Fruit fly (Drosophila melanogaster) whole organism, embryonic: ENCODE results near the gene CG3740.

ENCODE experiments used
- Adf1 ChIP-seq: fragments of 200-800 bp; sonication (Bioruptor generic); IDR thresholded peaks from 2 replicates; pipeline ENCODE4 v1.3.6; 2022; ENCODE audit warnings: missing biosample characterization, missing genetic modification characterization
- Atf3 ChIP-seq: fragments of 200-800 bp; sonication (Bioruptor generic); optimal IDR thresholded peaks from 3 replicates; lab custom pipeline; 2016; ENCODE audit warnings: missing biosample characterization, missing genetic modification characterization
- Bgb ChIP-seq: fragments of 200-800 bp; sonication (Bioruptor generic); IDR thresholded peaks from 2 replicates; pipeline ENCODE4 v1.3.6; 2022; ENCODE audit warnings: missing biosample characterization, missing genetic modification characterization; ENCODE audit not compliant: partially characterized antibody
- CG11695 ChIP-seq: fragments of 200-800 bp; sonication (Bioruptor generic); IDR thresholded peaks from 3 replicates; pipeline ENCODE4 v1.3.6; 2022; ENCODE audit warnings: missing biosample characterization, missing genetic modification characterization
- CG11723 ChIP-seq: fragments of 200-800 bp; sonication (Bioruptor generic); optimal IDR thresholded peaks from 2 replicates; lab custom pipeline; 2017; ENCODE audit warnings: missing biosample characterization, mild to moderate bottlenecking, missing genetic modification characterization
- CG12744 ChIP-seq: fragments of 200-800 bp; sonication (Bioruptor generic); optimal IDR thresholded peaks from 2 replicates; lab custom pipeline; 2016; ENCODE audit warnings: missing biosample characterization, missing genetic modification characterization
- CG12769 ChIP-seq: fragments of 200-800 bp; sonication (Bioruptor generic); optimal IDR thresholded peaks from 2 replicates; lab custom pipeline; 2019; ENCODE audit warnings: missing biosample characterization, mild to moderate bottlenecking, missing genetic modification characterization, moderate library complexity
- CG13287 ChIP-seq: fragments of 200-800 bp; sonication (Bioruptor generic); IDR thresholded peaks from 2 replicates; pipeline ENCODE4 v1.3.6; 2022; ENCODE audit warnings: missing biosample characterization, missing genetic modification characterization; ENCODE audit not compliant: partially characterized antibody
- CG13894 ChIP-seq: fragments of 200-800 bp; sonication (Bioruptor generic); optimal IDR thresholded peaks from 3 replicates; lab custom pipeline; 2018; ENCODE audit warnings: missing biosample characterization, mild to moderate bottlenecking, missing genetic modification characterization, moderate library complexity
- CG14667 ChIP-seq: fragments of 200-800 bp; sonication (Bioruptor generic); IDR thresholded peaks from 2 replicates; pipeline ENCODE4 v1.3.6; 2022; ENCODE audit warnings: missing biosample characterization, missing genetic modification characterization
- CG15514 ChIP-seq: fragments of 200-800 bp; sonication (Bioruptor generic); optimal IDR thresholded peaks from 3 replicates; lab custom pipeline; 2017; ENCODE audit warnings: missing biosample characterization, missing genetic modification characterization, mild to moderate bottlenecking, moderate library complexity, missing genetic modification reagents
- CG1603 ChIP-seq: fragments of 200-800 bp; sonication (Bioruptor generic); optimal IDR thresholded peaks from 2 replicates; lab custom pipeline; 2019; ENCODE audit warnings: missing biosample characterization, mild to moderate bottlenecking, missing genetic modification characterization, moderate library complexity
- CG16779 ChIP-seq: fragments of 200-800 bp; sonication (Bioruptor generic); IDR thresholded peaks from 2 replicates; pipeline ENCODE4 v1.3.6; 2022; ENCODE audit warnings: missing biosample characterization, missing genetic modification characterization
- CG2129 ChIP-seq: fragments of 200-800 bp; sonication (Bioruptor generic); IDR thresholded peaks from 2 replicates; pipeline ENCODE4 v1.3.6; 2022; ENCODE audit warnings: missing biosample characterization, missing genetic modification characterization; ENCODE audit not compliant: partially characterized antibody
- CG30020 ChIP-seq: fragments of 200-800 bp; optimal IDR thresholded peaks from 2 replicates; lab custom pipeline; 2019; ENCODE audit warnings: missing biosample characterization, mild to moderate bottlenecking, missing genetic modification characterization, moderate library complexity
- CG32767 ChIP-seq: fragments of 200-800 bp; sonication (Bioruptor generic); IDR thresholded peaks from 2 replicates; pipeline ENCODE4 v1.3.6; 2022; ENCODE audit warnings: missing biosample characterization, missing genetic modification characterization
- CG42726 ChIP-seq: fragments of 200-800 bp; sonication (Bioruptor generic); IDR thresholded peaks from 2 replicates; pipeline ENCODE4 v1.3.6; 2022; ENCODE audit warnings: missing biosample characterization, missing genetic modification characterization; ENCODE audit not compliant: partially characterized antibody
- CG6683 ChIP-seq: fragments of 200-800 bp; sonication (Bioruptor generic); optimal IDR thresholded peaks from 2 replicates; lab custom pipeline; 2017; ENCODE audit warnings: missing biosample characterization, mild to moderate bottlenecking, missing genetic modification characterization, missing genetic modification reagents
- CG6813 ChIP-seq: fragments of 200-800 bp; sonication (Bioruptor generic); optimal IDR thresholded peaks from 2 replicates; lab custom pipeline; 2017; ENCODE audit warnings: missing biosample characterization, missing genetic modification characterization, mild to moderate bottlenecking, moderate library complexity, missing genetic modification reagents
- CG9876 ChIP-seq: fragments of 200-800 bp; sonication (Bioruptor generic); optimal IDR thresholded peaks from 2 replicates; lab custom pipeline; 2016; ENCODE audit warnings: missing biosample characterization, missing genetic modification characterization
- Dip3 ChIP-seq: fragments of 200-800 bp; sonication (Bioruptor generic); optimal IDR thresholded peaks from 3 replicates; lab custom pipeline; 2016; ENCODE audit warnings: missing biosample characterization, missing genetic modification characterization
- ERR ChIP-seq: fragments of 200-800 bp; sonication (Bioruptor generic); optimal IDR thresholded peaks from 2 replicates; lab custom pipeline; 2016; ENCODE audit warnings: missing biosample characterization, missing genetic modification characterization
- Elba2 ChIP-seq: fragments of 200-800 bp; sonication (Bioruptor generic); optimal IDR thresholded peaks from 3 replicates; lab custom pipeline; 2016; ENCODE audit warnings: missing biosample characterization, missing genetic modification characterization
- Ets97D ChIP-seq: fragments of 200-800 bp; sonication (Bioruptor generic); optimal IDR thresholded peaks from 3 replicates; lab custom pipeline; 2016; ENCODE audit warnings: missing biosample characterization, missing genetic modification characterization
- HLH4C ChIP-seq: fragments of 200-800 bp; sonication (Bioruptor generic); IDR thresholded peaks from 3 replicates; pipeline ENCODE4 v1.3.6; 2022; ENCODE audit warnings: missing biosample characterization, missing genetic modification characterization; ENCODE audit not compliant: partially characterized antibody
- Opbp ChIP-seq: fragments of 200-800 bp; sonication (Bioruptor generic); IDR thresholded peaks from 3 replicates; pipeline ENCODE4 v1.3.6; 2022; ENCODE audit warnings: missing biosample characterization, missing genetic modification characterization; ENCODE audit not compliant: partially characterized antibody
- ac ChIP-seq: fragments of 200-800 bp; sonication (Bioruptor generic); optimal IDR thresholded peaks from 3 replicates; lab custom pipeline; 2017; ENCODE audit warnings: missing biosample characterization, mild to moderate bottlenecking, missing genetic modification characterization
- cad ChIP-seq: fragments of >200 bp; optimal IDR thresholded peaks from 2 replicates; lab custom pipeline; 2017; ENCODE audit warnings: missing biosample characterization, missing genetic modification characterization
- crc ChIP-seq: fragments of 200-800 bp; sonication (Bioruptor generic); optimal IDR thresholded peaks from 2 replicates; lab custom pipeline; 2016; ENCODE audit warnings: missing biosample characterization, missing genetic modification characterization
- cwo ChIP-seq: fragments of 200-800 bp; sonication (Bioruptor generic); optimal IDR thresholded peaks from 3 replicates; lab custom pipeline; 2017; ENCODE audit warnings: missing biosample characterization, missing genetic modification characterization, mild to moderate bottlenecking, moderate library complexity, missing genetic modification reagents
- dan ChIP-seq: fragments of 200-800 bp; sonication (Bioruptor generic); IDR thresholded peaks from 2 replicates; pipeline ENCODE4 v1.3.6; 2022; ENCODE audit warnings: missing biosample characterization, missing genetic modification characterization
- dati ChIP-seq: fragments of 200-800 bp; sonication (Bioruptor generic); IDR thresholded peaks from 2 replicates; pipeline ENCODE4 v1.3.6; 2022; ENCODE audit warnings: missing biosample characterization, missing genetic modification characterization
- dmrt11E ChIP-seq: fragments of 200-800 bp; sonication (Bioruptor generic); optimal IDR thresholded peaks from 3 replicates; lab custom pipeline; 2018; ENCODE audit warnings: missing biosample characterization, mild to moderate bottlenecking, missing genetic modification characterization, moderate library complexity
- eyg ChIP-seq: fragments of 200-800 bp; sonication (Bioruptor generic); optimal IDR thresholded peaks from 3 replicates; lab custom pipeline; 2016; ENCODE audit warnings: missing biosample characterization, missing genetic modification characterization
- fd102C ChIP-seq: fragments of 200-800 bp; sonication (Bioruptor generic); optimal IDR thresholded peaks from 2 replicates; lab custom pipeline; 2018; ENCODE audit warnings: missing biosample characterization, mild to moderate bottlenecking, missing genetic modification characterization, moderate library complexity
- hb ChIP-seq: fragments of 200-800 bp; sonication (Bioruptor generic); IDR thresholded peaks from 3 replicates; pipeline ENCODE4 v1.3.6; 2022; ENCODE audit warnings: missing biosample characterization, missing genetic modification characterization; ENCODE audit not compliant: partially characterized antibody
- klu ChIP-seq: fragments of 200-800 bp; sonication (Bioruptor generic); IDR thresholded peaks from 2 replicates; pipeline ENCODE4 v1.3.6; 2022; ENCODE audit warnings: missing biosample characterization, missing genetic modification characterization
- odd ChIP-seq: fragments of 200-800 bp; sonication (Bioruptor generic); optimal IDR thresholded peaks from 2 replicates; lab custom pipeline; 2017; ENCODE audit warnings: missing biosample characterization, mild to moderate bottlenecking, missing genetic modification characterization
- pb ChIP-seq: fragments of 200-800 bp; sonication (Bioruptor generic); optimal IDR thresholded peaks from 3 replicates; lab custom pipeline; 2016; ENCODE audit warnings: missing biosample characterization, missing genetic modification characterization
- pfk ChIP-seq: fragments of 200-800 bp; sonication (Bioruptor generic); optimal IDR thresholded peaks from 2 replicates; lab custom pipeline; 2018; ENCODE audit warnings: missing biosample characterization, mild to moderate bottlenecking, missing genetic modification characterization, moderate library complexity
- pho ChIP-seq: fragments of 200-800 bp; sonication (Bioruptor generic); optimal IDR thresholded peaks from 2 replicates; lab custom pipeline; 2016; ENCODE audit warnings: missing biosample characterization, missing genetic modification characterization
- repo ChIP-seq: fragments of 200-800 bp; sonication (Bioruptor generic); optimal IDR thresholded peaks from 2 replicates; lab custom pipeline; 2016; ENCODE audit warnings: missing biosample characterization, missing genetic modification characterization
- sc ChIP-seq, 3 experiments: fragments of >200 bp in 2 of 3; fragments of 200-800 bp in 1 of 3; sonication (Bioruptor generic) in 1 of 3; optimal IDR thresholded peaks; 2 replicates in 2 of 3; 3 replicates in 1 of 3; lab custom pipeline; 2017; ENCODE audit warnings: mild to moderate bottlenecking in 1 of 3, missing biosample characterization in 1 of 3, missing genetic modification characterization in 1 of 3, missing genetic modification reagents in 1 of 3
- sens ChIP-seq: fragments of 200-800 bp; sonication (Bioruptor generic); peaks from one replicate; lab custom pipeline; 2016; ENCODE audit warnings: missing biosample characterization, missing genetic modification characterization
- slbo ChIP-seq: fragments of 200-800 bp; sonication (Bioruptor generic); IDR thresholded peaks from 2 replicates; pipeline ENCODE4 v1.3.6; 2022; ENCODE audit warnings: missing biosample characterization, missing genetic modification characterization
- slou ChIP-seq: fragments of 200-800 bp; sonication (Bioruptor generic); optimal IDR thresholded peaks from 3 replicates; lab custom pipeline; 2016; ENCODE audit warnings: missing biosample characterization, missing genetic modification characterization
- sug ChIP-seq: fragments of 200-800 bp; optimal IDR thresholded peaks from 2 replicates; lab custom pipeline; 2019; ENCODE audit warnings: missing biosample characterization, mild to moderate bottlenecking, missing genetic modification characterization, moderate library complexity
- tio ChIP-seq: fragments of 200-800 bp; sonication (Bioruptor generic); optimal IDR thresholded peaks from 2 replicates; lab custom pipeline; 2017; ENCODE audit warnings: missing biosample characterization, missing genetic modification characterization, inconsistent platforms
- trem ChIP-seq: fragments of 200-800 bp; optimal IDR thresholded peaks from 3 replicates; lab custom pipeline; 2019; ENCODE audit warnings: missing biosample characterization, mild to moderate bottlenecking, missing genetic modification characterization, moderate library complexity
- usp ChIP-seq: fragments of >200 bp; optimal IDR thresholded peaks from 2 replicates; lab custom pipeline; 2017; ENCODE audit warnings: missing biosample characterization, missing genetic modification characterization
- z ChIP-seq: fragments of 200-800 bp; sonication (Bioruptor generic); IDR thresholded peaks from 3 replicates; pipeline ENCODE4 v1.3.6; 2022; ENCODE audit warnings: missing biosample characterization, missing genetic modification characterization

Gene CG3740

DNA sequence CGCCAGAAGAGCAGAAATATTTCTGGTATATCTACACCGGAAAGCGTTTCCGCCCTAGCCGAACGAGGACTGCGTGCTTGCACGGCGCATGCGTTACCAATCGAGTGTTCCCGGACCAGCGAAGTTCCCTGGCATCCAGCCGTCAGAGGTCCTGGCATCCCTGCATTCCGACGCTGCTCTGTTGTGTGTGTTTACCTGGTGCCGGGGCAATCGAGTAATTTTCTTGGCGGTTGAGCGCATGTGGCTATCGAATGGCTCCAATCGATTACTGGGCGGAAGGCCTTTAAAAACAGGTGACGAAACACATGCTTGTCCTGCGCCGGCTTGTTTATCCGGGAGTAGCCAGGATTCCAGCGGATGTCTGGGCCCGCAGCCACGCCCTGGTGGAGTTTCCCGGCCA is 23.5 kb upstream of the CG3740 start, which contains the start of gene CG32809 (continued):
- no peak for TF ChIP-seq CG2129 (GFP tag; lab: Robert Waterston, UW)
- no peak for TF ChIP-seq odd (GFP tag; lab: Kevin White, UChicago)
- TF ChIP-seq sug (tag; lab: Kevin White, UChicago): no peak
- no peak for TF ChIP-seq pb (GFP tag; lab: Kevin White, UChicago)
- TF ChIP-seq CG16779 (GFP tag; lab: Robert Waterston, UW): no peak
- no peak for TF ChIP-seq CG14667 (GFP tag; lab: Robert Waterston, UW)
- no peak for TF ChIP-seq usp
- no peak for TF ChIP-seq CG12744 (GFP tag; lab: Kevin White, UChicago)
- no peak for TF ChIP-seq CG30020 (tag; lab: Kevin White, UChicago)
- no peak for TF ChIP-seq slbo (GFP tag; lab: Robert Waterston, UW)
- no peak for TF ChIP-seq tio (GFP tag; lab: Kevin White, UChicago)
- no peak for TF ChIP-seq hb (GFP tag; lab: Robert Waterston, UW)
- TF ChIP-seq cad (GFP tag; lab: Kevin White, UChicago): no peak
- TF ChIP-seq CG1603 (tag; lab: Kevin White, UChicago): no peak
- TF ChIP-seq Dip3 (GFP tag; lab: Kevin White, UChicago): no peak
- peak; percentile 90 for TF ChIP-seq CG15514
- TF ChIP-seq trem (tag; lab: Kevin White, UChicago): no peak
- TF ChIP-seq CG13894 (tag; lab: Kevin White, UChicago): no peak
- TF ChIP-seq CG6813 (GFP tag; lab: Kevin White, UChicago): no peak
- no peak for TF ChIP-seq CG12769
- TF ChIP-seq ERR (GFP tag; lab: Kevin White, UChicago): no peak
- TF ChIP-seq CG9876: no peak
- TF ChIP-seq sc (optimal IDR thresholded peaks at IDR 0.05; lab: Kevin White, UChicago): no peak
- no peak for TF ChIP-seq sc (GFP tag; optimal IDR thresholded peaks at IDR 0.05; lab: Kevin White, UChicago)
- no peak for TF ChIP-seq eyg (GFP tag; lab: Kevin White, UChicago)
- no peak for TF ChIP-seq klu
- no peak for TF ChIP-seq dmrt11E (tag; lab: Kevin White, UChicago)
- peak; percentile 8 for TF ChIP-seq Ets97D (GFP tag; lab: Kevin White, UChicago)
- no peak for TF ChIP-seq Atf3 (GFP tag; lab: Kevin White, UChicago)
- peak; percentile 46 for TF ChIP-seq sens (GFP tag; lab: Kevin White, UChicago)
- no peak for TF ChIP-seq ac (GFP tag; lab: Kevin White, UChicago)
- TF ChIP-seq Elba2 (GFP tag; lab: Kevin White, UChicago): no peak
- TF ChIP-seq Bgb (GFP tag; lab: Robert Waterston, UW): peak; percentile 50; the same call in 1 of the 2 replicates
- TF ChIP-seq cwo (GFP tag; lab: Kevin White, UChicago): no peak
- no peak for TF ChIP-seq CG6683 (GFP tag; lab: Kevin White, UChicago)
- TF ChIP-seq repo (GFP tag; lab: Kevin White, UChicago): no peak
- no peak for TF ChIP-seq CG11695
- 0 out of 2 replicates have a peak, but pooled peaks have one; percentile 13 for TF ChIP-seq CG42726 (GFP tag; lab: Robert Waterston, UW)
- no peak for TF ChIP-seq fd102C (GFP tag; lab: Kevin White, UChicago)
- no peak for TF ChIP-seq crc (GFP tag; lab: Kevin White, UChicago)
- TF ChIP-seq z (GFP tag; lab: Robert Waterston, UW): no peak
- TF ChIP-seq pho: no peak
- TF ChIP-seq Opbp (GFP tag; lab: Robert Waterston, UW): 0 out of 3 replicates have a peak, but pooled peaks have one; percentile 28
- TF ChIP-seq CG13287 (GFP tag; lab: Robert Waterston, UW): peak; percentile 17; the same call in 1 of the 2 replicates
- TF ChIP-seq slou (GFP tag; lab: Kevin White, UChicago): no peak
- TF ChIP-seq CG11723: no peak
- TF ChIP-seq pfk (GFP tag; lab: Kevin White, UChicago): no peak
- TF ChIP-seq dan (GFP tag; lab: Robert Waterston, UW): no peak
- peak; percentile 23; the same call in 1 of the 2 replicates for TF ChIP-seq CG32767
- TF ChIP-seq HLH4C (GFP tag; lab: Robert Waterston, UW): peak; percentile 23; the same call in 1 of the 3 replicates
- no peak for TF ChIP-seq Adf1 (GFP tag; lab: Robert Waterston, UW)
- TF ChIP-seq dati (GFP tag; lab: Robert Waterston, UW): no peak
